Fruit fly (Drosophila melanogaster) whole organism, embryonic: ENCODE results near the gene CG18808.
A peak's percentile ranks its signal among the peaks of the same experiment; 100 is the strongest.

ENCODE experiments used
- Antp ChIP-seq: fragments of 200-800 bp; sonication (Bioruptor generic); optimal IDR thresholded peaks from 3 replicates; lab custom pipeline; 2016; ENCODE audit warnings: missing biosample characterization, missing genetic modification characterization
- CG10274 ChIP-seq: fragments of 200-800 bp; sonication (Bioruptor generic); optimal IDR thresholded peaks from 3 replicates; lab custom pipeline; 2017; ENCODE audit warnings: missing biosample characterization, mild to moderate bottlenecking, missing genetic modification characterization
- CG10462 ChIP-seq: fragments of 200-800 bp; sonication (Bioruptor generic); optimal IDR thresholded peaks from 2 replicates; lab custom pipeline; 2016; ENCODE audit warnings: missing biosample characterization, missing genetic modification characterization
- CG12391 ChIP-seq: fragments of 200-800 bp; sonication (Bioruptor generic); optimal IDR thresholded peaks from 3 replicates; lab custom pipeline; 2018; ENCODE audit warnings: missing biosample characterization, mild to moderate bottlenecking, missing genetic modification characterization, moderate library complexity
- CG13424 ChIP-seq: fragments of 200-800 bp; sonication (Bioruptor generic); optimal IDR thresholded peaks from 2 replicates; lab custom pipeline; 2019; ENCODE audit warnings: missing biosample characterization, mild to moderate bottlenecking, missing genetic modification characterization, moderate library complexity
- CG14441 ChIP-seq: fragments of 200-800 bp; sonication (Bioruptor generic); IDR thresholded peaks from 2 replicates; pipeline ENCODE4 v1.3.6; 2022; ENCODE audit warnings: missing biosample characterization, missing genetic modification characterization
- CG15073 ChIP-seq: fragments of 200-800 bp; sonication (Bioruptor generic); optimal IDR thresholded peaks from 2 replicates; lab custom pipeline; 2016; ENCODE audit warnings: missing biosample characterization, missing genetic modification characterization
- CG1603 ChIP-seq: fragments of 200-800 bp; sonication (Bioruptor generic); optimal IDR thresholded peaks from 2 replicates; lab custom pipeline; 2019; ENCODE audit warnings: missing biosample characterization, mild to moderate bottlenecking, missing genetic modification characterization, moderate library complexity
- CG1647 ChIP-seq: fragments of 200-800 bp; sonication (Bioruptor generic); optimal IDR thresholded peaks from 3 replicates; lab custom pipeline; 2016; ENCODE audit warnings: missing biosample characterization, missing genetic modification characterization
- CG18619 ChIP-seq: fragments of 200-800 bp; sonication (Bioruptor generic); optimal IDR thresholded peaks from 3 replicates; lab custom pipeline; 2017; ENCODE audit warnings: missing biosample characterization, mild to moderate bottlenecking, missing genetic modification characterization
- CG32532 ChIP-seq: fragments of 200-800 bp; sonication (Bioruptor generic); IDR thresholded peaks from 2 replicates; pipeline ENCODE4 v1.3.6; 2022; ENCODE audit warnings: missing biosample characterization, missing genetic modification characterization
- CG32772 ChIP-seq: fragments of 200-800 bp; sonication (Bioruptor generic); IDR thresholded peaks from 2 replicates; pipeline ENCODE4 v1.3.6; 2022; ENCODE audit warnings: missing biosample characterization, missing genetic modification characterization
- CG3281 ChIP-seq: fragments of 200-800 bp; sonication (Bioruptor generic); optimal IDR thresholded peaks from 3 replicates; lab custom pipeline; 2017; ENCODE audit warnings: missing biosample characterization, mild to moderate bottlenecking, missing genetic modification characterization
- CG34224 ChIP-seq: fragments of 200-800 bp; sonication (Bioruptor generic); IDR thresholded peaks from 3 replicates; pipeline ENCODE4 v1.3.6; 2022; ENCODE audit warnings: missing biosample characterization, missing genetic modification characterization; ENCODE audit not compliant: partially characterized antibody
- CG3847 ChIP-seq: fragments of 200-800 bp; sonication (Bioruptor generic); IDR thresholded peaks from 2 replicates; pipeline ENCODE4 v1.3.6; 2022; ENCODE audit warnings: missing biosample characterization, missing genetic modification characterization
- CG4424 ChIP-seq: fragments of 200-800 bp; sonication (Bioruptor generic); optimal IDR thresholded peaks from 3 replicates; lab custom pipeline; 2016; ENCODE audit warnings: missing biosample characterization, missing genetic modification characterization
- CG8089 ChIP-seq: fragments of 200-800 bp; sonication (Bioruptor generic); optimal IDR thresholded peaks from 3 replicates; lab custom pipeline; 2016; ENCODE audit warnings: missing biosample characterization, missing genetic modification characterization
- CG8944 ChIP-seq: fragments of 200-800 bp; sonication (Bioruptor generic); optimal IDR thresholded peaks from 3 replicates; lab custom pipeline; 2016; ENCODE audit warnings: missing biosample characterization, missing genetic modification characterization
- CG9817 ChIP-seq: fragments of 200-800 bp; sonication (Bioruptor generic); optimal IDR thresholded peaks from 2 replicates; lab custom pipeline; 2018; ENCODE audit warnings: missing biosample characterization, mild to moderate bottlenecking, missing genetic modification characterization, moderate library complexity
- CkIIα-i1 ChIP-seq: fragments of 200-800 bp; sonication (Bioruptor generic); IDR thresholded peaks from 2 replicates; pipeline ENCODE4 v1.3.6; 2022; ENCODE audit warnings: missing biosample characterization, missing genetic modification characterization
- Hmx ChIP-seq: fragments of 200-800 bp; sonication (Bioruptor generic); optimal IDR thresholded peaks from 2 replicates; lab custom pipeline; 2016; ENCODE audit warnings: missing biosample characterization, missing genetic modification characterization
- Kr ChIP-seq: fragments of 200-800 bp; sonication (Bioruptor generic); optimal IDR thresholded peaks from 2 replicates; lab custom pipeline; 2017; ENCODE audit warnings: missing biosample characterization, mild to moderate bottlenecking, missing genetic modification characterization
- Med ChIP-seq: fragments of 200-800 bp; sonication (Bioruptor generic); peaks from one replicate; lab custom pipeline; 2016; ENCODE audit warnings: missing biosample characterization, missing genetic modification characterization, mild to moderate bottlenecking, inconsistent platforms, moderate library complexity
- Sin3A ChIP-seq: fragments of >200 bp; optimal IDR thresholded peaks from 2 replicates; lab custom pipeline; 2018
- Sox102F ChIP-seq: fragments of 200-800 bp; sonication (Bioruptor generic); optimal IDR thresholded peaks from 2 replicates; lab custom pipeline; 2018; ENCODE audit warnings: missing biosample characterization, mild to moderate bottlenecking, missing genetic modification characterization, moderate library complexity
- ase ChIP-seq: fragments of 200-800 bp; sonication (Bioruptor generic); IDR thresholded peaks from 3 replicates; pipeline ENCODE4 v1.3.6; 2022; ENCODE audit warnings: missing biosample characterization, missing genetic modification characterization
- bbx ChIP-seq: fragments of 200-800 bp; sonication (Bioruptor generic); IDR thresholded peaks from 2 replicates; pipeline ENCODE4 v1.3.6; 2022; ENCODE audit warnings: missing biosample characterization, missing genetic modification characterization; ENCODE audit not compliant: partially characterized antibody
- chinmo ChIP-seq: fragments of 200-800 bp; sonication (Bioruptor generic); IDR thresholded peaks from 4 replicates; pipeline ENCODE4 v1.3.6; 2022; ENCODE audit warnings: missing biosample characterization, missing genetic modification characterization; ENCODE audit not compliant: partially characterized antibody
- dmrt99B ChIP-seq: fragments of 200-800 bp; sonication (Bioruptor generic); optimal IDR thresholded peaks from 2 replicates; lab custom pipeline; 2018; ENCODE audit warnings: missing biosample characterization, mild to moderate bottlenecking, missing genetic modification characterization, moderate library complexity
- esg ChIP-seq: fragments of 200-800 bp; sonication (Bioruptor generic); conservative IDR thresholded peaks from 2 replicates; pipeline ENCODE4 v1.3.6; 2022; ENCODE audit warnings: missing biosample characterization, missing genetic modification characterization
- gce ChIP-seq: fragments of 200-800 bp; sonication (Bioruptor generic); IDR thresholded peaks from 3 replicates; pipeline ENCODE4 v1.3.6; 2022; ENCODE audit warnings: missing biosample characterization, missing genetic modification characterization
- gem ChIP-seq: fragments of 200-800 bp; sonication (Bioruptor generic); optimal IDR thresholded peaks from 2 replicates; lab custom pipeline; 2019; ENCODE audit warnings: missing biosample characterization, mild to moderate bottlenecking, missing genetic modification characterization, moderate library complexity
- grau ChIP-seq: fragments of 200-800 bp; optimal IDR thresholded peaks from 3 replicates; lab custom pipeline; 2019; ENCODE audit warnings: missing biosample characterization, mild to moderate bottlenecking, missing genetic modification characterization, moderate library complexity
- ham ChIP-seq: fragments of 200-800 bp; sonication (Bioruptor generic); IDR thresholded peaks from 2 replicates; pipeline ENCODE4 v1.3.6; 2022; ENCODE audit warnings: missing biosample characterization, missing genetic modification characterization
- insv ChIP-seq, 2 experiments: fragments of 200-800 bp; sonication (Bioruptor generic); optimal IDR thresholded peaks; 3 replicates each; lab custom pipeline; 2016 to 2018; ENCODE audit warnings: missing biosample characterization in 2 of 2, missing genetic modification characterization in 2 of 2
- lola ChIP-seq, 3 experiments: fragments of >200 bp in 2 of 3; fragments of 200-800 bp in 1 of 3; sonication (Bioruptor generic) in 1 of 3; optimal IDR thresholded peaks; 2 replicates each; lab custom pipeline; 2017 to 2019; ENCODE audit warnings: missing biosample characterization in 3 of 3, missing genetic modification characterization in 3 of 3, mild to moderate bottlenecking in 1 of 3, moderate library complexity in 1 of 3
- nau ChIP-seq: fragments of 200-800 bp; sonication (Bioruptor generic); optimal IDR thresholded peaks from 3 replicates; lab custom pipeline; 2017; ENCODE audit warnings: missing biosample characterization, mild to moderate bottlenecking, missing genetic modification characterization, missing genetic modification reagents
- nerfin-2 ChIP-seq: fragments of 200-800 bp; sonication (Bioruptor generic); IDR thresholded peaks from 2 replicates; pipeline ENCODE4 v1.3.6; 2022; ENCODE audit warnings: missing biosample characterization, missing genetic modification characterization; ENCODE audit not compliant: partially characterized antibody
- onecut ChIP-seq: fragments of 200-800 bp; sonication (Bioruptor generic); IDR thresholded peaks from 2 replicates; pipeline ENCODE4 v1.3.6; 2022; ENCODE audit warnings: missing biosample characterization, missing genetic modification characterization
- psq ChIP-seq: fragments of 200-800 bp; sonication (Bioruptor generic); optimal IDR thresholded peaks from 2 replicates; lab custom pipeline; 2017; ENCODE audit warnings: missing biosample characterization, missing genetic modification characterization
- repo ChIP-seq: fragments of 200-800 bp; sonication (Bioruptor generic); optimal IDR thresholded peaks from 2 replicates; lab custom pipeline; 2016; ENCODE audit warnings: missing biosample characterization, missing genetic modification characterization
- ro ChIP-seq: fragments of 200-800 bp; sonication (Bioruptor generic); IDR thresholded peaks from 2 replicates; pipeline ENCODE4 v1.3.6; 2022; ENCODE audit warnings: missing biosample characterization, missing genetic modification characterization
- sens ChIP-seq: fragments of 200-800 bp; sonication (Bioruptor generic); peaks from one replicate; lab custom pipeline; 2016; ENCODE audit warnings: missing biosample characterization, missing genetic modification characterization
- slbo ChIP-seq: fragments of 200-800 bp; sonication (Bioruptor generic); IDR thresholded peaks from 2 replicates; pipeline ENCODE4 v1.3.6; 2022; ENCODE audit warnings: missing biosample characterization, missing genetic modification characterization
- ssp ChIP-seq: fragments of 200-800 bp; sonication (Bioruptor generic); IDR thresholded peaks from 2 replicates; pipeline ENCODE4 v1.3.6; 2022; ENCODE audit warnings: missing biosample characterization, missing genetic modification characterization
- stc ChIP-seq: fragments of 200-800 bp; sonication (Bioruptor generic); IDR thresholded peaks from 2 replicates; pipeline ENCODE4 v1.3.6; 2022; ENCODE audit warnings: missing biosample characterization, missing genetic modification characterization
- tap ChIP-seq: fragments of 200-800 bp; optimal IDR thresholded peaks from 3 replicates; lab custom pipeline; 2019; ENCODE audit warnings: missing biosample characterization, mild to moderate bottlenecking, missing genetic modification characterization, moderate library complexity
- tio ChIP-seq: fragments of 200-800 bp; sonication (Bioruptor generic); optimal IDR thresholded peaks from 2 replicates; lab custom pipeline; 2017; ENCODE audit warnings: missing biosample characterization, missing genetic modification characterization, inconsistent platforms
- zfh2 ChIP-seq: fragments of 200-800 bp; sonication (Bioruptor generic); optimal IDR thresholded peaks from 2 replicates; lab custom pipeline; 2016; ENCODE audit warnings: missing biosample characterization, missing genetic modification characterization

The CG18808 gene

DNA sequence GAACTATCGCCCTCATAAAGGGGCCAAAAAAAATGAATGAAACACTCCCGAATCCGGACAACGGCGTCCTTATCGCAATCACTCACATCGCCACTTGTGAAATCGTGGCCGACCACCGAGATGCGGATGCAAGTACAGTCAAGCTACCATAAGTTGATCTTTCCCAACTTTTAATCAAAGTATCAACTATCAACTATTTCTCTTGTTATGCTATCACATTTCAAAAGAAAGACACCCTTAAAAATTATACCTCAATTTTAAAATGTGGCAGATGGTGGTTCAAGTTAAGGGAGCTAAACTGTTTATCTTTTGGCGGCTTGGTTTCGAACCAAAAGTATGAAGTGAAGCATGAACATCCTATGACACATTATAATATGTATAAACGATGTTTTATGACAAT is 46.9 kb upstream of the CG18808 start (continued):
- TF ChIP-seq nerfin-2 (no peak), Sox102F (GFP tag; lab: Kevin White, UChicago) (peak; percentile 6), nau (GFP tag; lab: Kevin White, UChicago) (no peak), ase (GFP tag; lab: Robert Waterston, UW) (no peak), CG18619 (GFP tag; lab: Kevin White, UChicago) (no peak), grau (tag; lab: Kevin White, UChicago) (peak; percentile 80), Antp (GFP tag; lab: Kevin White, UChicago) (no peak), CG1603 (tag; lab: Kevin White, UChicago) (peak; percentile 20), Med (GFP tag; lab: Kevin White, UChicago) (peak; percentile 61), CG1647 (no peak), CG32772 (no peak), CG8089 (GFP tag; lab: Kevin White, UChicago) (no peak), slbo (0 out of 2 replicates have a peak, but pooled peaks have one; percentile 30), CG12391 (tag; lab: Kevin White, UChicago) (no peak), CG4424 (GFP tag; lab: Kevin White, UChicago) (no peak), CG13424 (tag; lab: Kevin White, UChicago) (peak; percentile 6), Sin3A (lab: Kevin White, UChicago) (no peak), insv (GFP tag; optimal IDR thresholded peaks at IDR 0.05; lab: Kevin White, UChicago) (no peak), bbx (GFP tag; lab: Robert Waterston, UW) (no peak), CG10462 (no peak), Kr (GFP tag; lab: Kevin White, UChicago) (no peak), CG14441 (GFP tag; lab: Robert Waterston, UW) (0 out of 2 replicates have a peak, but pooled peaks have one; percentile 22), gem (tag; lab: Kevin White, UChicago) (peak; percentile 2), ro (GFP tag; lab: Robert Waterston, UW) (no peak), CG10274 (GFP tag; lab: Kevin White, UChicago) (no peak)

DNA sequence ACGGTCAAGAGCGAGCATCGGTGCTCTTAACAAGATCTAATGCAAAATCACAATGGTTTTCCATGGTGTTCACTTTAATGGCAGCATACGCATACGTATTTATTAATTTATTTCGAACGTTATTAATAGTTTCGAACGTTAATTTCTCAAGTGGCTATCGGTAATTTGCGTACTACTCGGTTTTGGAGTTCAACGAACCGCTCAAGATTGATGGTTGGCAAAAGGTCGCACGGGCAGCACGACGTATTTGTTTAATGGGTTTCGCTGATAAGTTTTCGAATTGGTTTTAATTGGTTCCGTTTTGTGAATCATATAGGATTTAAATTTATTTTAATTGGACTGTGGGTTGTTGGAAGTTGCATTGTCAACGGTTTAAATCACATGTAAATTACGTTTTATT is 45.9 kb upstream of the CG18808 start:
- peak; percentile 12 for TF ChIP-seq sens (GFP tag; lab: Kevin White, UChicago)
- no peak for TF ChIP-seq CG4424 (GFP tag; lab: Kevin White, UChicago)
- TF ChIP-seq CG8944 (GFP tag; lab: Kevin White, UChicago), result no peak
- peak; percentile 61; the same call in 1 of the 4 replicates for TF ChIP-seq chinmo (GFP tag; lab: Robert Waterston, UW)

DNA sequence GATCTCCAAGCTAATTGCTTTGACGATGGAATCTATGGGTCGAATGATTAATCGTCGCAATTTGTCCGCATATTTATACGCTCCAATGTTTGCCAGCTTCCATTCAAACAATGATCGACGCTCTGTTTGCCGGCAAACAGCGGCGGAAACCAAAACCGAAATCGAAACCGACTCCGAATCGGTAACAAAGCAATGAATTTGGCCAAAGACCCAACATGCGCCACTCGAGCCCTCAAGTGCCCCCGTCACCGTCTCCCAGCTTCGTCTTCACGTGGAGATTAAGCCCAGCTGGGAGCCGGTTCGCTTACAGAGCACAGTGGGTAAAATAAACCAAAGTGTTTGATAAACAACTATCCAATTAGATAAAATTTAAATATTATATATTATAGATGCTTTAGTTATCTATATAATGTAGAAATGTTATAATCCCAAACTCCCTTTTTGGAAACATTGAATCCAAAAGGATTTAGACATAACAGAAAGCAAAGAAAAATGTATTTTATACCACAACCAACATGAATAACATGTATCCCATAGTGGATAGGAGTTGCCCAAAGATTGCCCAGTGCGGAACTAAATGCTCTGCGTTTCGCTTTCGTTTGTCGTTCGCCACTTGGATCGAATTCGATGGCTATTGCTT is 45.3 kb upstream of the CG18808 start, which contains the start of gene CG32237:
Gene CG32237 (minus strand): TSS at position 51 of the 640 bp plus-strand sequence.
- TF ChIP-seq CkIIα-i1 (GFP tag; lab: Robert Waterston, UW) (no peak), dmrt99B (peak; percentile 47), CG9817 (tag; lab: Kevin White, UChicago) (peak; percentile 31), tio (GFP tag; lab: Kevin White, UChicago) (no peak), ham (GFP tag; lab: Robert Waterston, UW) (no peak), tap (peak; percentile 1), onecut (no peak), CG15073 (GFP tag; lab: Kevin White, UChicago) (no peak), Hmx (GFP tag; lab: Kevin White, UChicago) (no peak), CG3281 (peak; percentile 18), lola (GFP tag; optimal IDR thresholded peaks at IDR 0.05; lab: Kevin White, UChicago) (no peak), gce (no peak), esg (no peak), psq (GFP tag; lab: Kevin White, UChicago) (no peak), CG34224 (no peak), zfh2 (no peak), stc (no peak), CG3847 (GFP tag; lab: Robert Waterston, UW) (no peak), gem (tag; lab: Kevin White, UChicago) (peak; percentile 63), CG32532 (GFP tag; lab: Robert Waterston, UW) (no peak), ssp (GFP tag; lab: Robert Waterston, UW) (no peak), repo (GFP tag; lab: Kevin White, UChicago) (no peak)
